Fruit fly (Drosophila melanogaster): ENCODE data around the gene Rlip.

Gene Rlip

dm6 chr3R:21065010-21065695, 47.7 kb downstream of the Rlip start, which contains the start of gene AnxB9 (continued):
- TF ChIP-seq az2 (GFP tag; optimal IDR thresholded peaks at IDR 0.05), result no peak
- peak; percentile 34 for TF ChIP-seq nau (GFP tag; optimal IDR thresholded peaks at IDR 0.05)
- TF ChIP-seq salm (tag; optimal IDR thresholded peaks at IDR 0.05), result peak; percentile 20
- no peak; the same call in 2 of the 3 replicates for TF ChIP-seq hb (GFP tag; IDR thresholded peaks at IDR 0.05; ENCODE audit: partially characterized antibody)
- TF ChIP-seq Rfx (GFP tag; IDR thresholded peaks at IDR 0.05), result peak; percentile 60
- TF ChIP-seq Med (GFP tag), result peak; percentile 89
- TF ChIP-seq CG5180 (GFP tag; optimal IDR thresholded peaks at IDR 0.05), result no peak
- no peak for TF ChIP-seq Ada2b (GFP tag; IDR thresholded peaks at IDR 0.05)
- no peak for TF ChIP-seq grau (tag; optimal IDR thresholded peaks at IDR 0.05)
- peak; percentile 70 for TF ChIP-seq CG12071 (GFP tag; optimal IDR thresholded peaks at IDR 0.05)
- TF ChIP-seq Neu2 (GFP tag; optimal IDR thresholded peaks at IDR 0.05; ENCODE audit: borderline replicate concordance), result no peak
- no peak for TF ChIP-seq HLH3B (GFP tag; IDR thresholded peaks at IDR 0.05)
- peak; percentile 23 for TF ChIP-seq CG2712 (tag; optimal IDR thresholded peaks at IDR 0.05)
- TF ChIP-seq Dip2 (GFP tag; IDR thresholded peaks at IDR 0.05), result no peak
- no peak for TF ChIP-seq gsb (GFP tag; IDR thresholded peaks at IDR 0.05)
- no peak for TF ChIP-seq Bteb2 (GFP tag; optimal IDR thresholded peaks at IDR 0.05)
- peak; percentile 50; the same call in 1 of the 4 replicates for TF ChIP-seq Dll (GFP tag; IDR thresholded peaks at IDR 0.05; ENCODE audit: partially characterized antibody)
- TF ChIP-seq CG34224 (GFP tag; IDR thresholded peaks at IDR 0.05; ENCODE audit: partially characterized antibody), result no peak; the same call in 1 of the 3 replicates
- TF ChIP-seq Taf1 (GFP tag; IDR thresholded peaks at IDR 0.05), result no peak
- TF ChIP-seq HmgZ (tag; optimal IDR thresholded peaks at IDR 0.05), result peak; percentile 60
- TF ChIP-seq CG3838 (GFP tag; optimal IDR thresholded peaks at IDR 0.05), result no peak
- no peak; the same call in 1 of the 2 replicates for TF ChIP-seq Awh (GFP tag; IDR thresholded peaks at IDR 0.05)
- TF ChIP-seq CG15269 (tag; optimal IDR thresholded peaks at IDR 0.05), result peak; percentile 51
- TF ChIP-seq CG11085 (GFP tag; IDR thresholded peaks at IDR 0.05), result no peak
- TF ChIP-seq CG14014 (GFP tag; IDR thresholded peaks at IDR 0.05), result peak; percentile 39; the same call in 1 of the 2 replicates
- peak; percentile 57 for TF ChIP-seq odd (GFP tag; optimal IDR thresholded peaks at IDR 0.05)
- TF ChIP-seq CG8924 (tag; optimal IDR thresholded peaks at IDR 0.05), result peak; percentile 19
- no peak for TF ChIP-seq pum (GFP tag; optimal IDR thresholded peaks at IDR 0.05)
- no peak for TF ChIP-seq Ets65A (GFP tag)
- no peak for TF ChIP-seq ERR (GFP tag; optimal IDR thresholded peaks at IDR 0.05)
- TF ChIP-seq ttk (GFP tag; IDR thresholded peaks at IDR 0.05), result 0 out of 2 replicates have a peak, but pooled peaks have one; percentile 30
- TF ChIP-seq Ets97D (GFP tag; optimal IDR thresholded peaks at IDR 0.05), result no peak
- no peak for TF ChIP-seq Mad (GFP tag; optimal IDR thresholded peaks at IDR 0.05)
- TF ChIP-seq slbo (GFP tag; IDR thresholded peaks at IDR 0.05), result peak; percentile 43
- no peak for TF ChIP-seq Rx (GFP tag; IDR thresholded peaks at IDR 0.05)
- TF ChIP-seq ara (GFP tag; IDR thresholded peaks at IDR 0.05), result no peak
- TF ChIP-seq Nf-YA (GFP tag; IDR thresholded peaks at IDR 0.05), result no peak
- TF ChIP-seq twi (tag; optimal IDR thresholded peaks at IDR 0.05), result no peak
- TF ChIP-seq CG1832 (GFP tag; optimal IDR thresholded peaks at IDR 0.05), result no peak
- no peak for TF ChIP-seq CG3847 (GFP tag; IDR thresholded peaks at IDR 0.05)
- TF ChIP-seq dati (GFP tag; IDR thresholded peaks at IDR 0.05), result no peak
- TF ChIP-seq dysf (GFP tag; IDR thresholded peaks at IDR 0.05), result no peak
- TF ChIP-seq eyg (GFP tag; optimal IDR thresholded peaks at IDR 0.05), result peak; percentile 17
- TF ChIP-seq Jarid2 (GFP tag; optimal IDR thresholded peaks at IDR 0.05), result peak; percentile 84
- no peak for TF ChIP-seq CG1233 (GFP tag; optimal IDR thresholded peaks at IDR 0.05)
- TF ChIP-seq sens (GFP tag), result peak; percentile 84
- TF ChIP-seq pfk (GFP tag; optimal IDR thresholded peaks at IDR 0.05), result peak; percentile 17
- no peak for TF ChIP-seq CG4404 (GFP tag; IDR thresholded peaks at IDR 0.05)
- TF ChIP-seq chinmo (GFP tag; IDR thresholded peaks at IDR 0.05; ENCODE audit: partially characterized antibody), result peak; percentile 82; the same call in 3 of the 4 replicates
- TF ChIP-seq Eip74EF (GFP tag; optimal IDR thresholded peaks at IDR 0.05), result peak in 1 of 2 experiments; percentile 49
